Worm (Caenorhabditis elegans): ENCODE measurements around the gene srsx-10.

The srsx-10 gene

DNA sequence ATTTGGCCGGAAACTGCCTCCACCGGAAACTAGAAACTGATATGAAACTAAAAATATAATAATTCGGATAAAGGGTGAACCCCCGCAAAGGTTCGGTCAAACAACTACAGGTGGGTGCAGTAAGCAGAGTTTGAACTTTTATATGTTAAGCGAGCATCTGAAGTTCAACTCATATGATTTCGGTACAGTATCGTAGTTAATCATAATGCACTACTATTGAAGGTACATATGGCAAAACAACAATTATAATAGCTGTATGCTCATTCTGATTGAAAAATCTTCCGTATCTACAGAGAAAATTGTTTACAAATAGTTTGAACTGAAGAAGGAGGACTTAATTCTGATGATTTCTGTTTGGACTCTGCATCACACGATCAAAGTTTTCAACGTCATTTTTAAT lies 41.3 kb downstream of the srsx-10 start:
- TF ChIP-seq unc-39 (tag; optimal IDR thresholded peaks at IDR 0.05) (no peak), lsy-12 (tag; optimal IDR thresholded peaks at IDR 0.05) (no peak), nhr-76 (tag; optimal IDR thresholded peaks at IDR 0.05) (no peak), skn-1 (tag; optimal IDR thresholded peaks at IDR 0.05) (no peak), nhr-237 (tag; optimal IDR thresholded peaks at IDR 0.05) (no peak), ceh-82 (tag; optimal IDR thresholded peaks at IDR 0.05) (no peak), ztf-4 (tag; optimal IDR thresholded peaks at IDR 0.05) (no peak), pha-4 (tag; optimal IDR thresholded peaks at IDR 0.05) (no peak), elt-3 (tag; optimal IDR thresholded peaks at IDR 0.05) (no peak), hmg-11 (tag; optimal IDR thresholded peaks at IDR 0.05) (no peak), nhr-67 (tag; optimal IDR thresholded peaks at IDR 0.05) (no peak), jun-1 (tag; optimal IDR thresholded peaks at IDR 0.05) (no peak), unc-62 (GFP tag; optimal IDR thresholded peaks at IDR 0.05) (no peak), ceh-9 (tag; optimal IDR thresholded peaks at IDR 0.05) (no peak)

- TF ChIP-seq aly-2 (tag; optimal IDR thresholded peaks at IDR 0.05) (no peak), ZK546.5 (tag; optimal IDR thresholded peaks at IDR 0.05) (no peak), fos-1 (tag; optimal IDR thresholded peaks at IDR 0.05) (no peak)
These were observed 41.8 kb downstream of the srsx-10 start, which contains the start of gene C02E7.10 for ce11 chrV:4932814-4933213. Gene C02E7.10 (minus strand): TSS chrV:4933045.

DNA sequence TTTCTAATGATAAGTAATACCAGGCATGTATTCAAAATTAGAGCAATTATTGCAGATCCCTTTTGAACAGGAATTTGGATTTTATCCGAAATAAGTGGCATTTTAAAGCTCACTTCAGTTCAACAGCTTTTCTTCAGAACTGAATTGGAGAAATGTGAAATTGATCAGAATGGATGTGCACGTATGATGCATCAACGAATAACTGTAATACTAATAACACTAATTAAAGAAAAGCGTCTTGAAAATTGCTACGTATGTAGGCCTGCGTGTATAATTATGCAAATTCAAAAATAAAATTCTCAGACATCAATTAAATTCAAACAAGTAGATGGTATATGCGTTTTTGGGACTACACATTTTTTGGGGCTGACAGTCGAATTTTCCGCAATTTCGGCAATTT lies 44.7 kb downstream of the srsx-10 start, which contains the start of gene str-205:
TSS of gene str-205 (minus strand) at position 101 of the 400 bp plus-strand sequence.
- TF ChIP-seq fos-1 (tag; optimal IDR thresholded peaks at IDR 0.05): no peak
- no peak for TF ChIP-seq ztf-4 (tag; optimal IDR thresholded peaks at IDR 0.05)
- TF ChIP-seq nhr-28 (tag; optimal IDR thresholded peaks at IDR 0.05): no peak
- TF ChIP-seq pha-4 (tag; optimal IDR thresholded peaks at IDR 0.05): no peak
- TF ChIP-seq nhr-43 (tag; optimal IDR thresholded peaks at IDR 0.05; ENCODE audit: poor library complexity, severe bottlenecking): no peak
- TF ChIP-seq fkh-2 (tag; optimal IDR thresholded peaks at IDR 0.05): no peak
- no peak for TF ChIP-seq elt-1 (tag; optimal IDR thresholded peaks at IDR 0.05)
- no peak for TF ChIP-seq sea-2 (GFP tag; optimal IDR thresholded peaks at IDR 0.05)
- no peak for TF ChIP-seq egl-5 (tag; optimal IDR thresholded peaks at IDR 0.05)
- TF ChIP-seq unc-39 (tag; optimal IDR thresholded peaks at IDR 0.05): no peak
- no peak for TF ChIP-seq mdl-1 (tag; optimal IDR thresholded peaks at IDR 0.05)
- TF ChIP-seq tbx-2 (tag; optimal IDR thresholded peaks at IDR 0.05): no peak
- TF ChIP-seq zag-1 (tag; optimal IDR thresholded peaks at IDR 0.05): no peak

- TF ChIP-seq skn-1 (tag; optimal IDR thresholded peaks at IDR 0.05): no peak
- TF ChIP-seq nhr-77 (tag; optimal IDR thresholded peaks at IDR 0.05): no peak
- no peak for TF ChIP-seq mdl-1 (tag; optimal IDR thresholded peaks at IDR 0.05)
- no peak for TF ChIP-seq ceh-28 (tag; optimal IDR thresholded peaks at IDR 0.05)
- no peak for TF ChIP-seq pqm-1 (tag; optimal IDR thresholded peaks at IDR 0.05)
- no peak for TF ChIP-seq egl-5 (tag; optimal IDR thresholded peaks at IDR 0.05)
- TF ChIP-seq nhr-43 (tag; optimal IDR thresholded peaks at IDR 0.05; ENCODE audit: poor library complexity, severe bottlenecking): no peak
- TF ChIP-seq unc-62 (GFP tag; optimal IDR thresholded peaks at IDR 0.05): no peak
- no peak for TF ChIP-seq tbx-2 (tag; optimal IDR thresholded peaks at IDR 0.05)
- TF ChIP-seq nhr-11 (tag; optimal IDR thresholded peaks at IDR 0.05): no peak
- no peak for TF ChIP-seq elt-3 (tag; optimal IDR thresholded peaks at IDR 0.05)
- no peak for TF ChIP-seq snpc-4 (tag; optimal IDR thresholded peaks at IDR 0.05)
These were observed 48.2 kb downstream of the srsx-10 start, which contains the start of gene srh-21 for ce11 chrV:4926371-4926770. Gene srh-21 (plus strand): TSS chrV:4926671.

DNA sequence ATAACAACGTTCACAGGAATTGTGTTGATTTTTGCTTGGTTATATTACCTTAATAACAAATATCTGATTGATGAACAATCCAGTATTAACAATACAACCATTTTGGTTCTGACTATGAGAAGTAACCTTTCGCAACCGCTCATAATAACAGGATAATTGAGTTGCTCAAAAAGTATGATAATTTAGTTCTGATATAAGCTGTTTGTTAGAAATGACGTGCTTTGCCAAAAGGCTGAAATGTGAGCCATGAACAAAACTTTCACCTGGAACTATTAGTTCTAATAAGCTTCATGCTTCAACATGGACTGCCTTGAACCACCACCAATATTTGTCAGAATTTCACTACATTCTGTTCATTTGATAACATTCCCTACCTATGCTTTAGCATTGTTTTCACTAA lies 50.0 kb downstream of the srsx-10 start, which contains the start of gene srh-20:
TSS of gene srh-20 (plus strand) at position 301 of the 400 bp plus-strand sequence.
- no peak for TF ChIP-seq nhr-11 (tag; optimal IDR thresholded peaks at IDR 0.05)
- no peak for TF ChIP-seq mdl-1 (tag; optimal IDR thresholded peaks at IDR 0.05)
- TF ChIP-seq pha-4 (tag; optimal IDR thresholded peaks at IDR 0.05): no peak
- TF ChIP-seq lsy-12 (tag; optimal IDR thresholded peaks at IDR 0.05): no peak
